Worm (Caenorhabditis elegans): ENCODE results near the gene npr-1.

Gene npr-1

DNA sequence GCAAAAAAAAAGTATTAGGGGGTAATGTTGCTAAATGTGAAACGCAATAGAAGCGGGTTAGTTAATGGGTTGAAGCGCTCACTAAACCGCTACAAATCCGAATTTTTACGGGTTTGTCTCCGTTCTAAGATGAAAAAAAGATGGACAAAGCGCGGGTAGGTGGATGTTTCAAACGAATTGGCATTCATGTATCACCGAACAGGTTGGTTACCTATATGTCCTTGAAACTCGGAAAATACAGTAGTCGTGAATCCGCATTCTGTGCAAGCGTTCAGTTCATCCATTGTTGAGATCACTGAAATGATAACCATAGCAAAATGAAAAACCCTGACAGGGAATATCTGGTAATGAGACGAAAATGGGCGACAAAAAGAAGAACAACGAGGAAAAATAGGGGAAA, 41.5 kb upstream of the npr-1 start, which contains the start of gene ztf-16:
Gene ztf-16 (minus strand): TSS at position 299 of the 400 bp plus-strand sequence.
- TF ChIP-seq fos-1 (tag; optimal IDR thresholded peaks at IDR 0.05) (no peak), lin-15B (tag; optimal IDR thresholded peaks at IDR 0.05) (no peak), ceh-16 (tag; optimal IDR thresholded peaks at IDR 0.05) (no peak), pha-4 (tag; optimal IDR thresholded peaks at IDR 0.05) (no peak), unc-62 (GFP tag; optimal IDR thresholded peaks at IDR 0.05) (no peak), nfya-1 (tag; optimal IDR thresholded peaks at IDR 0.05; ENCODE audit: insufficient read depth) (no peak), unc-39 (tag; optimal IDR thresholded peaks at IDR 0.05) (no peak), snpc-4 (tag; optimal IDR thresholded peaks at IDR 0.05) (no peak), nhr-12 (tag; optimal IDR thresholded peaks at IDR 0.05) (no peak), nhr-11 (tag; optimal IDR thresholded peaks at IDR 0.05) (no peak), ztf-4 (tag; optimal IDR thresholded peaks at IDR 0.05) (no peak), nhr-25 (tag; optimal IDR thresholded peaks at IDR 0.05) (no peak)

DNA sequence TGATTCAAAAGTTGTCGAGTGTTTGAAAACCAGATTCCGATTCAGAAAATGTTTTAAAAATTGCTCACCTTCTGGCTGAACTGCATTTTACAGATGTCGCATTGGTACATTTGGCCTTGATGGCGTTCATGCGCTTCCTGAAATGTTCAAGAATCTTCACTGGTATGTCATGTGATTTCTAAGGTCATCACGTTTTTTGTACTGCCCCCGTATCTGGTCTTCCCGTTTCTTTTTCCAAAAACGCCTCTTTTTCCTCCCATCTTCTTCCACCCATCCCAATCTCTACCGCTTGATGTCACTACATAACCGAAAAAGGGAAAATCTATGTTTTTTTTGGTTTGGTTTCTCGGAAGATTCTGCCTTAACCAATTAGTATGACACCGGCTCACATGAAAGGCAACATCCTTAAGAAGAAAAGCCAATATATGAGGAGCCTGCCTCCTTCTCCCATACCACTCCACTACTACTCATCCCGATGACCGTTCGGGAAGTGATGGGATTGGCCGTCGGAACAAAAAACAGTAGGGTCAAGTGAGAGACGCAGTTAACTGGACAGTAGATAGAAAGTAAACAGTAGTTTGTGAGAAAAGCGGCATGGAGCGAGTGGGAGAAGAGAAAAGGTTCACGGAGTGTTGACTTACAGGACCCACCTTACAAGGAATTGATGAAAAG, 40.1 kb upstream of the npr-1 start:
- TF ChIP-seq nhr-25 (tag; optimal IDR thresholded peaks at IDR 0.05) (peak; percentile 61), nhr-237 (tag; optimal IDR thresholded peaks at IDR 0.05) (no peak), ceh-9 (tag; optimal IDR thresholded peaks at IDR 0.05) (no peak), fkh-2 (tag; optimal IDR thresholded peaks at IDR 0.05) (no peak), nhr-12 (tag; optimal IDR thresholded peaks at IDR 0.05) (no peak), eor-1 (tag; optimal IDR thresholded peaks at IDR 0.05) (no peak), lin-39 (tag; optimal IDR thresholded peaks at IDR 0.05) (no peak), nhr-67 (tag; optimal IDR thresholded peaks at IDR 0.05) (no peak), nhr-77 (tag; optimal IDR thresholded peaks at IDR 0.05) (no peak), nfya-1 (tag; optimal IDR thresholded peaks at IDR 0.05; ENCODE audit: insufficient read depth) (peak; percentile 7), pha-4 (tag; optimal IDR thresholded peaks at IDR 0.05) (peak; percentile 58)

DNA sequence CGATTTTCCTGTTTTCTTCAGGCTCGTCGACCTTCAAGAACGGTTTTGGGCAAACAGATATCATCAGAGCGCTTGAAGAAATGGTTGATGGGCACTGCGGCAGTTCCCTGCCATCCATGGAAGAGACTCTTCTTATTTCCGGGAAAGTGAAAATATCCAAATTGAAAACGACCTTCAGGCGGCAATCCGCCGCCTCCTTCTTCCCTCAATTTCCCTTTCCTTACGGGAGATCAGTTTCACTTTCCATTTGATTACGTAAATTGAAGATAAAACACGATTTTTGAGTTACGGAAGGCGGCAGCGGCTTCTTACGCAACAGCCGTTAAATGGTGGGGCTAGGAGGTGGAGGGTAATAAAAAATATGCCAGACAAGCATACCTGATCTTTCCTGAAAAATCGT, 39.4 kb upstream of the npr-1 start:
- TF ChIP-seq nhr-25 (tag; optimal IDR thresholded peaks at IDR 0.05) (peak; percentile 27), eor-1 (tag; optimal IDR thresholded peaks at IDR 0.05) (no peak)

DNA sequence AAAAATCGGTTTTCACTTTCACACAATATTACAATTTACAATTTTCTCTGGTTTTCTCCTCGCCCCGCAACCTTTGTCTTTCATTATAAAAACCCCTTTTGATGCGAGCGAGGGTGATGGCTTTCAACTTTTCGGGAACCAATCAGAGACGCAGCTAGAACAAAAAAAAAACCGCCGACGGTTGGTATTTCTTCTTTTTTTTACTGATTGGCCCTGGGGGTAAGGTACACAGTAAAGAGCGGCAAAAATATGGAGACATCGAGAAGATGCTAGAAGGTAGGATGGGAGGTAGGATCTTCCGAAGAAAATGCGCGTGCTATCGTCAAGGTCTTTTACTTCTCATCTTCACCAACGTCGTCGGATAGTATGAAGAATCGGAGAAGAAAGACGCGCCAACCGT, 39.0 kb upstream of the npr-1 start:
- TF ChIP-seq snpc-4 (tag; optimal IDR thresholded peaks at IDR 0.05) (no peak), elt-3 (tag; optimal IDR thresholded peaks at IDR 0.05) (no peak), ztf-4 (tag; optimal IDR thresholded peaks at IDR 0.05) (no peak), sea-2 (GFP tag; optimal IDR thresholded peaks at IDR 0.05) (no peak), nfya-1 (tag; optimal IDR thresholded peaks at IDR 0.05; ENCODE audit: insufficient read depth) (peak; percentile 57), ceh-28 (tag; optimal IDR thresholded peaks at IDR 0.05) (no peak), nhr-237 (tag; optimal IDR thresholded peaks at IDR 0.05) (no peak), egl-5 (tag; optimal IDR thresholded peaks at IDR 0.05) (no peak), ceh-82 (tag; optimal IDR thresholded peaks at IDR 0.05) (no peak), elt-1 (tag; optimal IDR thresholded peaks at IDR 0.05) (no peak), nhr-43 (tag; optimal IDR thresholded peaks at IDR 0.05; ENCODE audit: poor library complexity, severe bottlenecking) (no peak), nhr-23 (tag; optimal IDR thresholded peaks at IDR 0.05) (peak; percentile 23), nhr-25 (tag; optimal IDR thresholded peaks at IDR 0.05) (no peak), mdl-1 (tag; optimal IDR thresholded peaks at IDR 0.05) (no peak), ceh-9 (tag; optimal IDR thresholded peaks at IDR 0.05) (no peak)

DNA sequence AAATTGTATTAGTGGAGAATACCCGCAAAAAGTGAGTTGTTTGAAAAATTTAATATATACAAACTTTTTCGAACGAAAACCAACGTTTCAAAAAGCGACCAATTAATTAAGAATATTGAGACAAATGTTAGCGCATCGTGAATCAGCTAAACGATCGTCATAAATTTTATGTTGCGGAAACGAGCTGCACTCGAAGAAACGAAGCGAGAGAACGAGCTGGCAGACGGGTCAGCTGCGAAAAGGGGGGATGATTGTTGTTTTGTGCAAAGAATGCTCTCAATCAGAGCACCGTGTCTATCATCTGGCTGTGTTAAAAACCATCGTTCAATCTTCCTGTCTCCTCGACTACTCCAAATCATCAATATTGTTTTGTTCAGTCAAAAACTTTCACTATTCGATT, 34.2 kb upstream of the npr-1 start:
- TF ChIP-seq lin-39 (tag; optimal IDR thresholded peaks at IDR 0.05) (peak; percentile 53), pha-4 (tag; optimal IDR thresholded peaks at IDR 0.05) (no peak), nfya-1 (tag; optimal IDR thresholded peaks at IDR 0.05; ENCODE audit: insufficient read depth) (no peak), pqm-1 (tag; optimal IDR thresholded peaks at IDR 0.05) (no peak), egl-5 (tag; optimal IDR thresholded peaks at IDR 0.05) (peak; percentile 90)

DNA sequence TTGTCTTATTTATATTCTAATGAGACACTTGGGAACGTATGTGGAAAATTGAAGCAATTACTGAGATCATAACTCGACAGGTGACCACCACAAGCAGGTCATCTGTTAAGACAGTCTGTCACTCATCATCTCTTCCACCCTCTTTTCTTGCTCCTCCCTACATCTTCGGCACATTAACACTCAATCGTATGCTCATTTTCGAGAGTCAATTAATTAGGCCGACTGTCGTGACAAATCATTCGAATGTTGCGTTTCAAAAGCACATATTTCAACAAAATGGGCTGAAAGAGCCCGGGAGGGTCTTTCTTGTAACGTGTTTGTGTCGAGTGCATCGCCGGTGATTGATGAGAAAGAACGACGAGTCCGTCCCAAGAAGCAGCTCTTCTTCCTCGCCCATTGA, 32.5 kb upstream of the npr-1 start:
- TF ChIP-seq lin-39 (tag; optimal IDR thresholded peaks at IDR 0.05): peak; percentile 95
- no peak for TF ChIP-seq nhr-25 (tag; optimal IDR thresholded peaks at IDR 0.05)
- TF ChIP-seq skn-1 (tag; optimal IDR thresholded peaks at IDR 0.05): no peak
- TF ChIP-seq aly-2 (tag; optimal IDR thresholded peaks at IDR 0.05): no peak
- TF ChIP-seq lin-15B (tag; optimal IDR thresholded peaks at IDR 0.05): no peak
- no peak for TF ChIP-seq unc-39 (tag; optimal IDR thresholded peaks at IDR 0.05)
- TF ChIP-seq hmg-11 (tag; optimal IDR thresholded peaks at IDR 0.05): no peak
- peak; percentile 56 for TF ChIP-seq unc-62 (GFP tag; optimal IDR thresholded peaks at IDR 0.05)
- TF ChIP-seq ceh-9 (tag; optimal IDR thresholded peaks at IDR 0.05): no peak

Data from whole organism, L3 larva.